Worm (Caenorhabditis elegans) whole organism, L1 larva: ENCODE data around the gene frpr-18.

ENCODE experiments used
- ceh-82 ChIP-seq, 3 experiments: fragments of 150-350 bp in 1 of 3; sonication (generic microtip) in 2 of 3; optimal IDR thresholded peaks; 2 replicates each; lab custom pipeline; 2014 to 2017; ENCODE audit warnings: missing biosample characterization in 3 of 3, missing genetic modification characterization in 3 of 3
- egl-27 ChIP-seq, 2 experiments: fragments of 150-350 bp in 1 of 2; sonication (generic microtip); optimal IDR thresholded peaks; 3 replicates each; lab custom pipeline; 2017 to 2018; ENCODE audit warnings: missing biosample characterization in 2 of 2, missing genetic modification characterization in 2 of 2, missing genetic modification reagents in 2 of 2
- fos-1 ChIP-seq: fragments of 150-350 bp; optimal IDR thresholded peaks from 2 replicates; lab custom pipeline; 2014; ENCODE audit warnings: missing biosample characterization, missing genetic modification characterization
- lin-13 ChIP-seq: fragments of 150-350 bp; optimal IDR thresholded peaks from 2 replicates; lab custom pipeline; 2014; ENCODE audit warnings: missing biosample characterization, missing genetic modification reagents, missing genetic modification characterization
- nhr-28 ChIP-seq: fragments of 150-350 bp; optimal IDR thresholded peaks from 2 replicates; lab custom pipeline; 2014; ENCODE audit warnings: missing biosample characterization, missing genetic modification characterization
- nhr-76 ChIP-seq: sonication (generic microtip); optimal IDR thresholded peaks from 2 replicates; lab custom pipeline; 2017; ENCODE audit warnings: missing biosample characterization, missing genetic modification characterization
- skn-1 ChIP-seq: fragments of 150-350 bp; optimal IDR thresholded peaks from 2 replicates; lab custom pipeline; 2014; ENCODE audit warnings: missing biosample characterization, missing genetic modification characterization
- snpc-4 ChIP-seq: fragments of 150-350 bp; optimal IDR thresholded peaks from 2 replicates; lab custom pipeline; 2014; ENCODE audit warnings: missing biosample characterization, missing genetic modification characterization
- tbx-2 ChIP-seq: sonication (generic microtip); optimal IDR thresholded peaks from 2 replicates; lab custom pipeline; 2016; ENCODE audit warnings: missing genetic modification characterization, missing compliant biosample characterization

- no peak for TF ChIP-seq nhr-28 (tag; lab: Kevin White, UChicago)
- TF ChIP-seq egl-27 (tag; optimal IDR thresholded peaks at IDR 0.05; lab: Kevin White, UChicago): no peak
- TF ChIP-seq lin-13: no peak
- TF ChIP-seq skn-1 (tag; lab: Kevin White, UChicago): no peak
- TF ChIP-seq fos-1 (tag; lab: Kevin White, UChicago): no peak
- no peak for TF ChIP-seq nhr-76 (tag; lab: Kevin White, UChicago)
- TF ChIP-seq tbx-2: no peak
- TF ChIP-seq snpc-4 (tag; lab: Kevin White, UChicago): no peak
- TF ChIP-seq ceh-82 (tag; optimal IDR thresholded peaks at IDR 0.05; lab: Kevin White, UChicago): no peak
These were observed 41.3 kb upstream of the frpr-18 start, which contains the start of gene dmsr-15 for ce11 chrV:6828786-6829185.
